Fruit fly (Drosophila melanogaster) whole organism, adult: ENCODE results near the gene CG5376.

Experiments
- CG11617 ChIP-seq: fragments of 200-800 bp; sonication (Bioruptor generic); optimal IDR thresholded peaks from 2 replicates; lab custom pipeline; 2017; ENCODE audit warnings: mild to moderate bottlenecking, missing biosample characterization, missing genetic modification reagents, missing genetic modification characterization
- CG12768 ChIP-seq: fragments of 200-800 bp; sonication (Bioruptor generic); optimal IDR thresholded peaks from 2 replicates; lab custom pipeline; 2017; ENCODE audit warnings: missing biosample characterization, missing genetic modification characterization, mild to moderate bottlenecking, moderate library complexity, missing genetic modification reagents
- CG14711 ChIP-seq: fragments of 200-800 bp; sonication (Bioruptor generic); optimal IDR thresholded peaks from 2 replicates; lab custom pipeline; 2018; ENCODE audit warnings: missing biosample characterization, mild to moderate bottlenecking, missing genetic modification characterization, moderate library complexity
- CG33017 ChIP-seq: fragments of 200-800 bp; sonication (Bioruptor generic); optimal IDR thresholded peaks from 2 replicates; lab custom pipeline; 2018; ENCODE audit warnings: missing biosample characterization, mild to moderate bottlenecking, missing genetic modification characterization, moderate library complexity
- CG5204 ChIP-seq: fragments of 200-800 bp; sonication (Bioruptor generic); optimal IDR thresholded peaks from 2 replicates; lab custom pipeline; 2016; ENCODE audit warnings: missing biosample characterization, missing genetic modification characterization
- Clk ChIP-seq: fragments of 200-800 bp; sonication (Bioruptor generic); optimal IDR thresholded peaks from 2 replicates; lab custom pipeline; 2017; ENCODE audit warnings: missing biosample characterization, missing genetic modification characterization
- Crg-1 ChIP-seq: fragments of 200-800 bp; sonication (Bioruptor generic); optimal IDR thresholded peaks from 2 replicates; lab custom pipeline; 2016; ENCODE audit warnings: missing biosample characterization, missing genetic modification characterization
- Hr96 ChIP-seq: fragments of 200-800 bp; sonication (Bioruptor generic); optimal IDR thresholded peaks from 2 replicates; lab custom pipeline; 2016; ENCODE audit warnings: missing biosample characterization, missing genetic modification characterization
- cic ChIP-seq: fragments of 200-800 bp; sonication (Bioruptor generic); optimal IDR thresholded peaks from 2 replicates; lab custom pipeline; 2017; ENCODE audit warnings: missing biosample characterization, mild to moderate bottlenecking, missing genetic modification characterization, moderate library complexity
- cnc ChIP-seq, 2 experiments: fragments of >200 bp; optimal IDR thresholded peaks; 2 replicates each; lab custom pipeline; 2017
- kay ChIP-seq: fragments of 200-800 bp; sonication (Bioruptor generic); peaks from one replicate; lab custom pipeline; 2016; ENCODE audit warnings: missing biosample characterization, missing genetic modification characterization, borderline replicate concordance

DNA sequence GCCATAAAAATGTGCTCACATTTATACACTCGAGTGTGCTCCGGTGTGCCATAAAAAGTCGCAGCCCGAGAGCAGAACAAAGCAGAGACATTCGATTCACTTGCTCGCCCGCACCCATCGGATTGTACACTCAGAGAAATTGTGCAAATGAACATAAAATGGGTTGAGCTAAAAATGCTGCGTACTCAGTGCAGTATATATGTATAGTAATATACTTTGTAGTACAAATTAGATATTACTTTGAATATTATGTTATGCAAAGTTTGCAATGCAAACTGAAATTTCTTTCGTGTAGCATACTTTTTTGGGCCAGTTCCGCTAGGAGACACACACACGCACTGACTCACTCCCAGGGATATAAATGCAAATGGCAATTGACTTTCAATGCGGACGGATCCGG, 14.9 kb upstream of the CG5376 start:
- TF ChIP-seq cnc (optimal IDR thresholded peaks at IDR 0.05; lab: Kevin White, UChicago) (no peak), CG33017 (no peak), kay (no peak), CG12768 (no peak), CG5204 (GFP tag; lab: Kevin White, UChicago) (no peak), CG11617 (GFP tag; lab: Kevin White, UChicago) (no peak), CG14711 (tag; lab: Kevin White, UChicago) (no peak), Hr96 (GFP tag; lab: Kevin White, UChicago) (no peak), Clk (GFP tag; lab: Kevin White, UChicago) (no peak), Crg-1 (GFP tag; lab: Kevin White, UChicago) (no peak), cic (GFP tag; lab: Kevin White, UChicago) (no peak)
